Fruit fly (Drosophila melanogaster): Measurements from ENCODE around the gene DnaJ-1.

DNA sequence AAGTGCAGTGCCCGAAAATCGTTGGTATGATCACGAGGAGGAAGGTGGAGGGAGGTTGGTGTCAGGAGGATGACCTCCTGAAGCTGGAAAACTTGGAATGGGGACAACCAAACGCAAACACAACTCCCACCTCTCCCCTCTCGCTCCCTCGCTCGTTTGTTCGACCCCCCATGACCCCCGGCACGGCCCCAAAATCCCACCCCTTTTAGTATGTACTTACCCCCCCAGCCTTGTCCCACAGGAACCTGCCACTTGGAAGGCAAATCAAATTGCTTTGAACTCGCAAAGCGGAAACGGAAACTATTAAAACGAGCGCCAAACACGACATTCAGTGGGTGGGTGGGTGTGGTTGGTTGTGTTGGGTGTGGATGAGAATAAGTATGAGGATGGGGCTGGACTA, 20.4 kb downstream of the DnaJ-1 start:
- no peak for TF ChIP-seq CG8159 (tag; optimal IDR thresholded peaks at IDR 0.05)
- TF ChIP-seq EcR (GFP tag; optimal IDR thresholded peaks at IDR 0.05) = no peak
- no peak for TF ChIP-seq fd96Ca (GFP tag; IDR thresholded peaks at IDR 0.05)
- no peak for TF ChIP-seq CG12605 (GFP tag; IDR thresholded peaks at IDR 0.05)
- no peak for TF ChIP-seq rn (GFP tag; IDR thresholded peaks at IDR 0.05)
- TF ChIP-seq CG32121 (GFP tag; IDR thresholded peaks at IDR 0.05) = no peak
- TF ChIP-seq CG34367 (tag; optimal IDR thresholded peaks at IDR 0.05) = no peak
- TF ChIP-seq CG9948 (tag; optimal IDR thresholded peaks at IDR 0.05) = no peak
